Worm (Caenorhabditis elegans): ENCODE results near the gene F37A4.3.

Gene F37A4.3

ce11 chrIII:6746668-6747067 is 28.3 kb downstream of the F37A4.3 start:
- TF ChIP-seq T26A5.8 (tag; optimal IDR thresholded peaks at IDR 0.05) (no peak), xnd-1 (tag; optimal IDR thresholded peaks at IDR 0.05) (no peak), madf-8 (GFP tag; conservative IDR thresholded peaks at IDR 0.05) (no peak), F22D6.2 (tag; optimal IDR thresholded peaks at IDR 0.05) (no peak), pbrm-1 (GFP tag; IDR thresholded peaks at IDR 0.05) (no peak), F49E8.2 (tag; optimal IDR thresholded peaks at IDR 0.05; ENCODE audit: insufficient read depth) (no peak), nhr-27 (tag; optimal IDR thresholded peaks at IDR 0.05) (no peak), tlf-1 (GFP tag; optimal IDR thresholded peaks at IDR 0.05) (no peak), ztf-25 (GFP tag; IDR thresholded peaks at IDR 0.05) (no peak), efl-1 (GFP tag; optimal IDR thresholded peaks at IDR 0.05) (no peak), rcor-1 (GFP tag; IDR thresholded peaks at IDR 0.05) (no peak), F10E7.11 (tag; optimal IDR thresholded peaks at IDR 0.05) (no peak), ceh-27 (GFP tag; optimal IDR thresholded peaks at IDR 0.05) (no peak), lin-40 (tag; optimal IDR thresholded peaks at IDR 0.05) (no peak), zfh-2 (GFP tag; conservative IDR thresholded peaks at IDR 0.05) (no peak), cebp-2 (GFP tag; IDR thresholded peaks at IDR 0.05) (no peak), Y56A3A.18 (GFP tag; IDR thresholded peaks at IDR 0.05) (no peak), ztf-3 (GFP tag; optimal IDR thresholded peaks at IDR 0.05) (no peak)

DNA sequence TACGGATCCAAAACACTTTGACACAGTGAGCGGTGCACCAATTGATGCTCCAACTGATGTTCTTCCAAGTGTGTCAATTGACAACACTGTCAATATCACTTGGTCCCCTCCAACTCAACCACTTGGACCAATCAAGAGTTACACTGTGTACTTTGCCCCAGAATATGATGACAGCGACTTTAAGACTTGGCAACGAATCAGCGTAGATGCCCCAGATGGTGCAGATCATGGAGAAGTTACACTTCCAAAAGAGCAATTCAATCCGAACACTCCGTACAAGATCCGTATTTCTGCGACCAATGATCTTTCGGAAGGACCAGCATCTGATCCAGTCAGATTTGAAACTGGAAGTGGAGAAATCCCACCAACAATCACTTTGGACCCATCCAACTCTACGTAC is 34.2 kb downstream of the F37A4.3 start:
- TF ChIP-seq egl-44 (GFP tag; IDR thresholded peaks at IDR 0.05): no peak
- no peak for TF ChIP-seq hsf-1 (GFP tag; IDR thresholded peaks at IDR 0.05)
- TF ChIP-seq repo-1 (tag; optimal IDR thresholded peaks at IDR 0.05): no peak
- TF ChIP-seq F37B4.10 (GFP tag; IDR thresholded peaks at IDR 0.05): no peak
- no peak for TF ChIP-seq ztf-6 (GFP tag; IDR thresholded peaks at IDR 0.05)
- no peak for TF ChIP-seq Y79H2A.3 (GFP tag; conservative IDR thresholded peaks at IDR 0.05)
- no peak for TF ChIP-seq let-607 (tag; optimal IDR thresholded peaks at IDR 0.05)
- no peak for TF ChIP-seq mcd-1 (GFP tag; IDR thresholded peaks at IDR 0.05)

ce11 chrIII:6756769-6757168 is 38.4 kb downstream of the F37A4.3 start:
- TF ChIP-seq hmg-1.2 (GFP tag; IDR thresholded peaks at IDR 0.05) (no peak), tlf-1 (GFP tag; optimal IDR thresholded peaks at IDR 0.05) (no peak), sdz-38 (tag; optimal IDR thresholded peaks at IDR 0.05) (no peak), repo-1 (tag; optimal IDR thresholded peaks at IDR 0.05) (no peak), ama-1 (optimal IDR thresholded peaks at IDR 0.05) (no peak), ama-1 (GFP tag; optimal IDR thresholded peaks at IDR 0.05) (no peak), ztf-6 (GFP tag; IDR thresholded peaks at IDR 0.05) (no peak), F57A8.1 (GFP tag; optimal IDR thresholded peaks at IDR 0.05) (no peak), cebp-1 (GFP tag; IDR thresholded peaks at IDR 0.05) (no peak), cebp-1 (tag; optimal IDR thresholded peaks at IDR 0.05) (no peak), ztf-26 (tag; optimal IDR thresholded peaks at IDR 0.05) (no peak), zim-3 (tag; optimal IDR thresholded peaks at IDR 0.05) (no peak), F52B5.7 (tag; optimal IDR thresholded peaks at IDR 0.05) (no peak), tbx-9 (tag; optimal IDR thresholded peaks at IDR 0.05; ENCODE audit: borderline replicate concordance) (no peak), efl-1 (GFP tag; optimal IDR thresholded peaks at IDR 0.05) (no peak), F23B12.7 (tag; optimal IDR thresholded peaks at IDR 0.05; ENCODE audit: insufficient read depth) (no peak), ztf-25 (GFP tag; IDR thresholded peaks at IDR 0.05) (no peak)
